Worm (Caenorhabditis elegans) whole organism, mixed stage, embryonic: ENCODE results near the gene F37C4.4.

Experiments used
- blmp-1 ChIP-seq: fragments of 150-350 bp; optimal IDR thresholded peaks from 2 replicates; lab custom pipeline; 2014; ENCODE audit warnings: missing biosample characterization, missing genetic modification characterization
- ces-1 ChIP-seq: fragments of 150-350 bp; optimal IDR thresholded peaks from 2 replicates; lab custom pipeline; 2014; ENCODE audit warnings: missing biosample characterization, missing genetic modification reagents, missing genetic modification characterization
- elt-1 ChIP-seq: sonication (generic microtip); optimal IDR thresholded peaks from 2 replicates; lab custom pipeline; 2017; ENCODE audit warnings: missing genetic modification characterization, mild to moderate bottlenecking, missing compliant biosample characterization, antibody characterized with exemption, moderate library complexity, borderline replicate concordance; ENCODE audit not compliant: insufficient read depth
- flh-1 ChIP-seq: fragments of 200-800 bp; sonication (Bioruptor generic); optimal IDR thresholded peaks from 2 replicates; lab custom pipeline; 2018; ENCODE audit warnings: mild to moderate bottlenecking, missing genetic modification characterization, moderate library complexity, missing compliant biosample characterization
- lsy-2 ChIP-seq: fragments of 150-350 bp; optimal IDR thresholded peaks from 2 replicates; lab custom pipeline; 2014; ENCODE audit warnings: missing biosample characterization, missing genetic modification characterization
- mab-5 ChIP-seq: fragments of 150-350 bp; optimal IDR thresholded peaks from 2 replicates; lab custom pipeline; 2014; ENCODE audit warnings: missing biosample characterization, missing genetic modification characterization
- nhr-28 ChIP-seq: fragments of 150-350 bp; optimal IDR thresholded peaks from 2 replicates; lab custom pipeline; 2014; ENCODE audit warnings: missing biosample characterization, missing genetic modification characterization
- nhr-76 ChIP-seq: sonication (generic microtip); optimal IDR thresholded peaks from 2 replicates; lab custom pipeline; 2017; ENCODE audit warnings: missing biosample characterization, missing genetic modification characterization
- sptf-1 ChIP-seq: sonication (generic microtip); optimal IDR thresholded peaks from 2 replicates; lab custom pipeline; 2017; ENCODE audit warnings: mild to moderate bottlenecking, missing genetic modification characterization, moderate library complexity, missing compliant biosample characterization
- unc-39 ChIP-seq: fragments of 150-350 bp; optimal IDR thresholded peaks from 2 replicates; lab custom pipeline; 2014; ENCODE audit warnings: missing biosample characterization, missing genetic modification characterization
- unc-62 ChIP-seq: fragments of 150-350 bp; optimal IDR thresholded peaks from 2 replicates; lab custom pipeline; 2014; ENCODE audit warnings: missing biosample characterization, missing genetic modification reagents, missing genetic modification characterization

ce11 chrIV:3874417-3874816, 7.3 kb downstream of the F37C4.4 start:
- TF ChIP-seq unc-62 (GFP tag; lab: Kevin White, UChicago) = no peak
- no peak for TF ChIP-seq ces-1
- no peak for TF ChIP-seq nhr-28
- no peak for TF ChIP-seq flh-1 (GFP tag; lab: Kevin White, UChicago)
- no peak for TF ChIP-seq blmp-1
- TF ChIP-seq elt-1 (tag; lab: Kevin White, UChicago) = no peak
- TF ChIP-seq sptf-1 (tag; lab: Kevin White, UChicago) = peak; percentile 18
- no peak for TF ChIP-seq lsy-2 (tag; lab: Kevin White, UChicago)
- no peak for TF ChIP-seq mab-5 (tag; lab: Kevin White, UChicago)
- no peak for TF ChIP-seq nhr-76
- no peak for TF ChIP-seq unc-39 (tag; lab: Kevin White, UChicago)
